Fruit fly (Drosophila melanogaster): Measurements from ENCODE around the gene CG33639.

CG33639 gene

dm6 chrX:18197642-18198041, 28.2 kb downstream of the CG33639 start:
- TF ChIP-seq CG33213 (GFP tag; optimal IDR thresholded peaks at IDR 0.05): no peak
- no peak for TF ChIP-seq Med (GFP tag)
- TF ChIP-seq Lhr (GFP tag; optimal IDR thresholded peaks at IDR 0.05): no peak
- TF ChIP-seq CG13894 (tag; optimal IDR thresholded peaks at IDR 0.05): peak; percentile 93
- TF ChIP-seq CG1832 (GFP tag; optimal IDR thresholded peaks at IDR 0.05): no peak

- TF ChIP-seq CG13894 (tag; optimal IDR thresholded peaks at IDR 0.05) (peak; percentile 14), CG15269 (tag; optimal IDR thresholded peaks at IDR 0.05) (no peak), CG13775 (GFP tag; optimal IDR thresholded peaks at IDR 0.05) (peak; percentile 17), Fer3 (tag; optimal IDR thresholded peaks at IDR 0.05) (no peak), Deaf1 (tag; optimal IDR thresholded peaks at IDR 0.05) (peak; percentile 90), chinmo (GFP tag; IDR thresholded peaks at IDR 0.05; ENCODE audit: partially characterized antibody) (0 out of 4 replicates have a peak, but pooled peaks have one; percentile 26), CG15514 (GFP tag; optimal IDR thresholded peaks at IDR 0.05) (peak; percentile 30), CG8478 (optimal IDR thresholded peaks at IDR 0.05) (no peak), scrt (GFP tag; optimal IDR thresholded peaks at IDR 0.05) (peak; percentile 25), CTCF (GFP tag; optimal IDR thresholded peaks at IDR 0.05) (no peak)
These were observed 39.9 kb downstream of the CG33639 start for dm6 chrX:18185944-18186343.

DNA sequence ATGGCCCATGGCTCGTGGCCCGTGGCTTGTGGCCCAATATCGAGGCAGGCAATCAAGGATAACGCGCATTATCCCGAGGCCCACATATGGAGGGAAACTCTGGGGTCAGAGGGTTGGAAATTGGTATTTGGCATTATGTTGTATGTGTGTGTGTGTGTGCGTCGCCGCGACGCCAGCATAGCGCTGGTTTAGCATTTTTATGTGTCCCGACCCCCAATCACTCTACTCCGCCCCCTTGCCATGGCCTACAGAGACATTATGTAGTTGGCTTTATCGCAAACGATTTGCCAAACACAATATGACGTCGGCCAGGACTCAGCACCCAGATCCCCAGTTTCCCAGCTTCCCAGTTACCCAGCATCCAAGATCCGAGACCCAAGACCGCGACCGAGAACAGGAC, 44.7 kb downstream of the CG33639 start:
- TF ChIP-seq Sox100B (GFP tag; optimal IDR thresholded peaks at IDR 0.05) (no peak), CG13894 (tag; optimal IDR thresholded peaks at IDR 0.05) (peak; percentile 97), abd-A (tag; optimal IDR thresholded peaks at IDR 0.05) (peak; percentile 77)

- TF ChIP-seq CG14441 (GFP tag; IDR thresholded peaks at IDR 0.05) (no peak), dimm (GFP tag; IDR thresholded peaks at IDR 0.05) (no peak), Mrtf (GFP tag; IDR thresholded peaks at IDR 0.05) (no peak), CG5953 (GFP tag; IDR thresholded peaks at IDR 0.05) (no peak), Six4 (GFP tag; optimal IDR thresholded peaks at IDR 0.05) (no peak), CG11398 (GFP tag; optimal IDR thresholded peaks at IDR 0.05) (no peak), Xrp1 (GFP tag; IDR thresholded peaks at IDR 0.05) (no peak), Ada2b (GFP tag; IDR thresholded peaks at IDR 0.05) (no peak), Asciz (GFP tag; optimal IDR thresholded peaks at IDR 0.05) (no peak), CG12155 (GFP tag; optimal IDR thresholded peaks at IDR 0.05) (no peak), Fer2 (tag; optimal IDR thresholded peaks at IDR 0.05) (no peak), NC2β (GFP tag; optimal IDR thresholded peaks at IDR 0.05) (no peak), onecut (GFP tag; IDR thresholded peaks at IDR 0.05) (no peak), Doc3 (GFP tag; IDR thresholded peaks at IDR 0.05; ENCODE audit: partially characterized antibody) (no peak), CG42726 (GFP tag; IDR thresholded peaks at IDR 0.05; ENCODE audit: partially characterized antibody) (no peak), CG10979 (tag; optimal IDR thresholded peaks at IDR 0.05) (no peak), sug (tag; optimal IDR thresholded peaks at IDR 0.05) (no peak), ranshi (GFP tag; IDR thresholded peaks at IDR 0.05) (no peak)
These were observed 46.5 kb downstream of the CG33639 start, which contains the start of gene Andorra for dm6 chrX:18179372-18179771. Andorra (minus strand) TSS chrX:18179472.

DNA sequence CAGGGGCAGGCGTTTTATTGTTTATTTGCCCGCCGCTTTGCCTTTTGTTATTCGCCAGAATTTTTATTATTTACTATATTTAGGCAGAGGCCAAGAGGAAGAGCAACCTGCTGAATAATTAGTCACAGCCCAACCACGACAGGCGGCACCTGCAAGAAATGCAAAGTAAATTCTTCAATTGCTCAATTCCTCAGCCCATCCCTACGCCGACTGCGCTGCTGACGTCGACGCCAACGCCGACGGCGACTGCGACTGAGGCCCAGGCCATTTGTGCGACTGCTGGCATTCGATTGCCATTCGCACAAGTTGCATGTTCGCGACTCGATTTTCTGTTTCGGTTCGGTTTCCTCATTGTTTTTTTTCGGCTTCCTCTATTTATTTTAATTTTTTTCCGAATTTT, 48.6 kb downstream of the CG33639 start, which contains the start of gene Frq2:
Gene Frq2, plus strand, starts transcription at position 301 of the 400 bp plus-strand sequence.
- no peak for TF ChIP-seq CG17829 (tag; optimal IDR thresholded peaks at IDR 0.05)
- TF ChIP-seq ash1 (GFP tag; optimal IDR thresholded peaks at IDR 0.05): no peak
- TF ChIP-seq Adf1 (GFP tag; IDR thresholded peaks at IDR 0.05): peak; percentile 75
- TF ChIP-seq CG1647 (GFP tag; optimal IDR thresholded peaks at IDR 0.05): no peak
- peak; percentile 17 for TF ChIP-seq sd (tag; optimal IDR thresholded peaks at IDR 0.05)
- no peak for TF ChIP-seq abd-A (tag; optimal IDR thresholded peaks at IDR 0.05)

Measured in whole organism, embryonic.